Worm (Caenorhabditis elegans) whole organism, L4 larva: ENCODE measurements around the gene M18.3.

ENCODE experiments used
- D1046.2 ChIP-seq: fragments of 200-800 bp; sonication (Bioruptor generic); IDR thresholded peaks from 2 replicates; pipeline ENCODE4 v1.3.6; 2022; ENCODE audit warnings: missing genetic modification characterization, missing compliant biosample characterization
- F26F4.8 ChIP-seq: fragments of 200-800 bp; sonication (Bioruptor generic); conservative IDR thresholded peaks from 2 replicates; pipeline ENCODE4 v1.3.6; 2022; ENCODE audit warnings: missing genetic modification characterization, missing compliant biosample characterization
- F37D6.2 ChIP-seq: sonication (generic microtip); optimal IDR thresholded peaks from 2 replicates; lab custom pipeline; 2016; ENCODE audit warnings: mild to moderate bottlenecking, missing genetic modification characterization, missing compliant biosample characterization
- F44E2.7 ChIP-seq: fragments of 200-800 bp; sonication (Bioruptor generic); IDR thresholded peaks from 2 replicates; pipeline ENCODE4 v2.1.2; 2022; ENCODE audit warnings: missing genetic modification characterization, missing compliant biosample characterization
- F49E8.2 ChIP-seq: sonication (generic microtip); optimal IDR thresholded peaks from 2 replicates; lab custom pipeline; 2016; ENCODE audit warnings: missing compliant biosample characterization, mild to moderate bottlenecking, missing genetic modification characterization, borderline replicate concordance
- R02D3.7 ChIP-seq: fragments of 150-350 bp; sonication (generic microtip); optimal IDR thresholded peaks from 3 replicates; lab custom pipeline; 2014; ENCODE audit warnings: missing biosample characterization, missing genetic modification characterization
- T26A8.4 ChIP-seq: fragments of 200-800 bp; sonication (Bioruptor generic); IDR thresholded peaks from 2 replicates; pipeline ENCODE4 v1.3.6; 2022; ENCODE audit warnings: missing genetic modification characterization, missing compliant biosample characterization
- Y48G9A.11 ChIP-seq: fragments of 200-800 bp; sonication (Bioruptor generic); IDR thresholded peaks from 2 replicates; pipeline ENCODE4 v1.3.6; 2022; ENCODE audit warnings: missing genetic modification reagents, missing genetic modification characterization, missing compliant biosample characterization
- Y75B8A.6 ChIP-seq: fragments of 200-800 bp; sonication (Bioruptor generic); IDR thresholded peaks from 2 replicates; pipeline ENCODE4 v1.3.6; 2022; ENCODE audit warnings: missing genetic modification reagents, missing genetic modification characterization, missing compliant biosample characterization
- ZK546.5 ChIP-seq, 2 experiments: sonication (generic microtip); optimal IDR thresholded peaks; 2 replicates each; lab custom pipeline; 2017; ENCODE audit warnings: missing biosample characterization in 2 of 2, missing genetic modification characterization in 2 of 2
- ceh-32 ChIP-seq: sonication (generic microtip); optimal IDR thresholded peaks from 2 replicates; lab custom pipeline; 2016; ENCODE audit warnings: mild to moderate bottlenecking, missing genetic modification characterization, missing compliant biosample characterization; ENCODE audit not compliant: poor library complexity
- ces-1 ChIP-seq: fragments of 150-350 bp; sonication (generic microtip); optimal IDR thresholded peaks from 4 replicates; lab custom pipeline; 2014; ENCODE audit warnings: missing biosample characterization, missing genetic modification reagents, missing genetic modification characterization
- ctbp-1 ChIP-seq: fragments of 200-800 bp; sonication (Bioruptor generic); IDR thresholded peaks from 2 replicates; pipeline ENCODE4 v1.3.6; 2022; ENCODE audit warnings: missing genetic modification reagents, missing genetic modification characterization, missing compliant biosample characterization
- dpl-1 ChIP-seq: fragments of 150-350 bp; optimal IDR thresholded peaks from 2 replicates; lab custom pipeline; 2014; ENCODE audit warnings: missing biosample characterization, missing genetic modification reagents, missing genetic modification characterization
- egl-27 ChIP-seq: sonication (generic microtip); optimal IDR thresholded peaks from 3 replicates; lab custom pipeline; 2017; ENCODE audit warnings: missing biosample characterization, missing genetic modification reagents, missing genetic modification characterization
- egl-43 ChIP-seq: fragments of 200-800 bp; sonication (Bioruptor generic); IDR thresholded peaks from 2 replicates; pipeline ENCODE4 v1.3.6; 2022; ENCODE audit warnings: missing genetic modification reagents, missing genetic modification characterization, missing compliant biosample characterization
- fos-1 ChIP-seq: fragments of 150-350 bp; optimal IDR thresholded peaks from 2 replicates; lab custom pipeline; 2014; ENCODE audit warnings: missing biosample characterization, missing genetic modification characterization
- gei-8 ChIP-seq: fragments of 200-800 bp; sonication (Bioruptor generic); optimal IDR thresholded peaks from 2 replicates; lab custom pipeline; 2018; ENCODE audit warnings: mild to moderate bottlenecking, missing genetic modification characterization, missing compliant biosample characterization
- hlh-11 ChIP-seq: fragments of 200-800 bp; sonication (Bioruptor generic); optimal IDR thresholded peaks from 2 replicates; lab custom pipeline; 2018; ENCODE audit warnings: mild to moderate bottlenecking, missing genetic modification characterization, missing compliant biosample characterization
- lin-1 ChIP-seq: fragments of 200-800 bp; sonication (Bioruptor generic); IDR thresholded peaks from 2 replicates; pipeline ENCODE4 v1.3.6; 2022; ENCODE audit warnings: missing genetic modification reagents, missing genetic modification characterization, missing compliant biosample characterization
- madf-9 ChIP-seq: fragments of 200-800 bp; sonication (Bioruptor generic); conservative IDR thresholded peaks from 2 replicates; pipeline ENCODE4 v1.3.6; 2022; ENCODE audit warnings: missing genetic modification reagents, missing genetic modification characterization, missing compliant biosample characterization
- mdt-29 ChIP-seq: fragments of 200-800 bp; sonication (Bioruptor generic); IDR thresholded peaks from 2 replicates; pipeline ENCODE4 v1.3.6; 2022; ENCODE audit warnings: missing genetic modification reagents, missing genetic modification characterization, missing compliant biosample characterization
- mes-2 ChIP-seq: sonication (generic microtip); optimal IDR thresholded peaks from 2 replicates; lab custom pipeline; 2016; ENCODE audit warnings: missing genotype, mild to moderate bottlenecking, missing genetic modification characterization, missing compliant biosample characterization; ENCODE audit not compliant: poor library complexity, severe bottlenecking
- mxl-2 ChIP-seq: fragments of 200-800 bp; sonication (Bioruptor generic); conservative IDR thresholded peaks from 2 replicates; pipeline ENCODE4 v1.3.6; 2022; ENCODE audit warnings: missing genetic modification reagents, missing genetic modification characterization, missing compliant biosample characterization
- mxl-3 ChIP-seq: fragments of 200-800 bp; sonication (Bioruptor generic); optimal IDR thresholded peaks from 2 replicates; lab custom pipeline; 2018; ENCODE audit warnings: mild to moderate bottlenecking, missing genetic modification characterization, missing compliant biosample characterization
- nhr-111 ChIP-seq: fragments of 200-800 bp; sonication (Bioruptor generic); optimal IDR thresholded peaks from 2 replicates; lab custom pipeline; 2018; ENCODE audit warnings: mild to moderate bottlenecking, missing genetic modification characterization, missing compliant biosample characterization
- nhr-237 ChIP-seq: sonication (generic microtip); optimal IDR thresholded peaks from 2 replicates; lab custom pipeline; 2017; ENCODE audit warnings: missing biosample characterization, missing genetic modification characterization
- nhr-41 ChIP-seq: fragments of 200-800 bp; sonication (Bioruptor generic); IDR thresholded peaks from 2 replicates; pipeline ENCODE4 v1.3.6; 2022; ENCODE audit warnings: missing genetic modification reagents, missing genetic modification characterization, missing compliant biosample characterization
- php-3 ChIP-seq: fragments of 200-800 bp; sonication (Bioruptor generic); IDR thresholded peaks from 2 replicates; pipeline ENCODE4 v1.3.6; 2022; ENCODE audit warnings: missing genetic modification reagents, missing genetic modification characterization, missing compliant biosample characterization
- set-16 ChIP-seq: fragments of 200-800 bp; sonication (Bioruptor generic); IDR thresholded peaks from 2 replicates; pipeline ENCODE4 v1.3.6; 2022; ENCODE audit warnings: missing genetic modification reagents, missing genetic modification characterization, missing compliant biosample characterization
- snpc-1.2 ChIP-seq: fragments of 200-800 bp; sonication (Bioruptor generic); IDR thresholded peaks from 2 replicates; pipeline ENCODE4 v1.3.6; 2022; ENCODE audit warnings: missing genetic modification reagents, missing genetic modification characterization, missing compliant biosample characterization
- spr-3 ChIP-seq: fragments of 200-800 bp; sonication (Bioruptor generic); optimal IDR thresholded peaks from 2 replicates; lab custom pipeline; 2018; ENCODE audit warnings: mild to moderate bottlenecking, missing genetic modification characterization, missing compliant biosample characterization
- tag-97 ChIP-seq: fragments of 200-800 bp; sonication (Bioruptor generic); IDR thresholded peaks from 2 replicates; pipeline ENCODE4 v1.3.6; 2022; ENCODE audit warnings: missing genetic modification characterization, missing compliant biosample characterization
- tra-1 ChIP-seq: fragments of 200-800 bp; sonication (Bioruptor generic); IDR thresholded peaks from 2 replicates; pipeline ENCODE4 v1.3.6; 2022; ENCODE audit warnings: missing genetic modification reagents, missing genetic modification characterization, missing compliant biosample characterization
- unc-62 ChIP-seq, 3 experiments: fragments of 150-350 bp in 1 of 3; sonication (generic microtip); optimal IDR thresholded peaks in 2 of 3; peaks in 1 of 3; 1 replicate in 1 of 3; 2 replicates in 2 of 3; lab custom pipeline; 2014 to 2017; ENCODE audit warnings: missing biosample characterization in 3 of 3, missing genetic modification characterization in 3 of 3, missing genetic modification reagents in 3 of 3, missing genotype in 1 of 3
- zfp-2 ChIP-seq: sonication (generic microtip); optimal IDR thresholded peaks from 2 replicates; lab custom pipeline; 2016; ENCODE audit warnings: mild to moderate bottlenecking, missing genetic modification characterization, missing compliant biosample characterization
- ztf-11 ChIP-seq: fragments of 150-350 bp; optimal IDR thresholded peaks from 2 replicates; lab custom pipeline; 2014; ENCODE audit warnings: missing biosample characterization, missing genetic modification characterization

M18.3 gene

ce11 chrIV:12108984-12109657 lies 3.5 kb downstream of the M18.3 start:
- TF ChIP-seq mdt-29 (GFP tag; lab: Robert Waterston, UW) (no peak), F37D6.2 (tag; lab: Kevin White, UChicago) (no peak), gei-8 (GFP tag; lab: Kevin White, UChicago) (peak; percentile 27), F44E2.7 (GFP tag; lab: Robert Waterston, UW) (no peak), Y75B8A.6 (GFP tag; lab: Robert Waterston, UW) (no peak), hlh-11 (tag; lab: Kevin White, UChicago) (peak; percentile 3), egl-43 (peak; percentile 49; the same call in 1 of the 2 replicates), egl-27 (tag; lab: Kevin White, UChicago) (no peak), ztf-11 (tag; lab: Kevin White, UChicago) (no peak), set-16 (GFP tag; lab: Robert Waterston, UW) (peak; percentile 82), ZK546.5 (tag; optimal IDR thresholded peaks at IDR 0.05; lab: Kevin White, UChicago) (no peak), madf-9 (GFP tag; lab: Robert Waterston, UW) (no peak), F49E8.2 (tag; lab: Kevin White, UChicago) (no peak), T26A8.4 (GFP tag; lab: Robert Waterston, UW) (no peak), zfp-2 (no peak), tra-1 (GFP tag; lab: Robert Waterston, UW) (0 out of 2 replicates have a peak, but pooled peaks have one; percentile 20)
- TF ChIP-seq, all 104 proteins: peak for 5

ce11 chrIV:12109743-12110142 lies 4.1 kb downstream of the M18.3 start:
- no peak for TF ChIP-seq ces-1
- TF ChIP-seq tra-1 (GFP tag; lab: Robert Waterston, UW), result 0 out of 2 replicates have a peak, but pooled peaks have one; percentile 19
- no peak for TF ChIP-seq php-3
- TF ChIP-seq lin-1 (GFP tag; lab: Robert Waterston, UW), result no peak
- no peak for TF ChIP-seq mxl-3 (GFP tag; lab: Kevin White, UChicago)
- TF ChIP-seq unc-62 (GFP tag; optimal IDR thresholded peaks at IDR 0.05 in 1 of 2; lab: Kevin White, UChicago), result no peak
- TF ChIP-seq unc-62 (tag; optimal IDR thresholded peaks at IDR 0.05; lab: Kevin White, UChicago), result no peak
- no peak for TF ChIP-seq mxl-2 (GFP tag; lab: Robert Waterston, UW)
- no peak for TF ChIP-seq spr-3

- no peak for TF ChIP-seq Y48G9A.11 (GFP tag; lab: Robert Waterston, UW)
- no peak for TF ChIP-seq ctbp-1 (GFP tag; lab: Robert Waterston, UW)
- no peak for TF ChIP-seq egl-27 (tag; lab: Kevin White, UChicago)
- no peak for TF ChIP-seq R02D3.7 (tag; lab: Kevin White, UChicago)
- no peak for TF ChIP-seq nhr-237 (tag; lab: Kevin White, UChicago)
- TF ChIP-seq nhr-41 (GFP tag; lab: Robert Waterston, UW), result no peak
- no peak for TF ChIP-seq mes-2
- no peak for TF ChIP-seq ces-1
- no peak for TF ChIP-seq ceh-32 (tag; lab: Kevin White, UChicago)
- no peak for TF ChIP-seq D1046.2
- no peak for TF ChIP-seq F37D6.2 (tag; lab: Kevin White, UChicago)
- TF ChIP-seq dpl-1, result no peak
- TF ChIP-seq F26F4.8 (GFP tag; lab: Robert Waterston, UW), result no peak
- no peak for TF ChIP-seq snpc-1.2 (GFP tag; lab: Robert Waterston, UW)
- no peak for TF ChIP-seq tag-97 (GFP tag; lab: Robert Waterston, UW)
- TF ChIP-seq set-16 (GFP tag; lab: Robert Waterston, UW), result no peak
- TF ChIP-seq fos-1 (tag; lab: Kevin White, UChicago), result no peak
- TF ChIP-seq lin-1 (GFP tag; lab: Robert Waterston, UW), result no peak
- no peak for TF ChIP-seq mxl-3 (GFP tag; lab: Kevin White, UChicago)
- no peak for TF ChIP-seq nhr-111
Observed at ce11 chrIV:12110339-12110738, 4.7 kb downstream of the M18.3 start, which contains the start of gene col-129. col-129 (minus strand) TSS chrIV:12110439.
